Fruit fly (Drosophila melanogaster) whole organism, larva: ENCODE measurements around the gene Poxm.

Experiments used
- noc ChIP-seq: fragments of 200-800 bp; sonication (Bioruptor generic); optimal IDR thresholded peaks from 3 replicates; lab custom pipeline; 2019; ENCODE audit warnings: missing biosample characterization, mild to moderate bottlenecking, missing genetic modification characterization, moderate library complexity

Gene Poxm

DNA sequence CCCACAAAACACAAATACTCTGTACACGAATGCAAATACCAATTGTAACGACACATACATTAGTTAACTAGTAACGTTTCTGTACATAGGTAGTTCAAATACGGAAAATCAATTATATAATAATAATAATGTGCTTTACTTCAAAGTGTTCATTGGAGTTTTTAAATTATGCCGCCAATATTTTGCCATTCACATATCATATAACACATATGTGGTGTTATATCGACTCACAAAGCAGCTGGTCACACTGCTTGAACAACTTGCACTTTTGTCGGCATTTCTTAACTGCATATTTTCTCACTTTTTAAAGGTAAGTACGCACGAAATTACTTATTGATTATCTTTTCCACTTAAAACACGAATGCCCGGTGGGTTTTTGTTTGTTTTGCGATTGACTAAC is 10.6 kb upstream of the Poxm start, which contains the start of gene DppIII:
Gene DppIII (plus strand): TSS at position 227 of the 400 bp plus-strand sequence.
- no peak for TF ChIP-seq noc (tag; lab: Kevin White, UChicago)

dm6 chr3R:8343251-8343744 is 9.7 kb upstream of the Poxm start, which contains the start of the genes PNKP and COX7AL:
Gene PNKP, minus strand, starts transcription at chr3R:8343516.
Gene COX7AL, plus strand, starts transcription at chr3R:8343669.
- TF ChIP-seq noc (tag; lab: Kevin White, UChicago): no peak

DNA sequence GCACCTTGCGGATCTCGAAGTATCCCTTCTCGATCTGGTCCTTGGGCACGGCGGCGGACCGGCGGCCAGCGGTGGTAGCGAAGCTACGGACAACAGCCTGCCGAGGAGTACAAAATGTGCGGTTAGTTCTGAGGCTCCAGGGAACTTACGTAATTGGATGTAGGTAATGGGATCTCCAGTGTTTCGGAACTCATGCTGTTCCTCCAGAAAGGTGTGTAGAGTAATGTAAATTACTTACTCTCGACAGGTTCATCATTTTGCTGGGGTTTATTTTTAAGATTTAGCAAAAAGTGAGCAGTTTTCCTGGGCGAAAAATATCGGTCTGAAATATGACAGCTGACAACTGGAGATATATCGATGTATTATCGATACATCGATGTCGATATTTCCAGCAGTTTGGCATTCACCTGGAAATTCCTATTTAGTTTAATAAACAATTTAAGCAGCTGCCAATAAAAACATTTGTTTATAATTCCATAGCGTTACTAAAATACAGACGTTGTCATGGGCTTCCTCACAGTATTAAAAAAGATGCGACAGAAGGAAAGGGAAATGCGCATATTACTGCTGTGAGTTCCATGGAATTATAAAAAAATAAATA is 7.2 kb upstream of the Poxm start, which contains the start of the genes COX7A and Arl2:
Gene COX7A (minus strand): TSS at position 369 of the 601 bp plus-strand sequence.
Gene Arl2 (plus strand): TSS at position 426 of the 601 bp plus-strand sequence.
- peak; percentile 17 for TF ChIP-seq noc (tag; lab: Kevin White, UChicago)

- no peak for TF ChIP-seq noc (tag; lab: Kevin White, UChicago)
These were observed 2.5 kb upstream of the Poxm start for dm6 chr3R:8336012-8336567.

dm6 chr3R:8334982-8335381 is 1.4 kb upstream of the Poxm start:
- TF ChIP-seq noc (tag; lab: Kevin White, UChicago): no peak

dm6 chr3R:8334471-8334783 is 835 bp upstream of the Poxm start:
- TF ChIP-seq noc (tag; lab: Kevin White, UChicago): no peak

DNA sequence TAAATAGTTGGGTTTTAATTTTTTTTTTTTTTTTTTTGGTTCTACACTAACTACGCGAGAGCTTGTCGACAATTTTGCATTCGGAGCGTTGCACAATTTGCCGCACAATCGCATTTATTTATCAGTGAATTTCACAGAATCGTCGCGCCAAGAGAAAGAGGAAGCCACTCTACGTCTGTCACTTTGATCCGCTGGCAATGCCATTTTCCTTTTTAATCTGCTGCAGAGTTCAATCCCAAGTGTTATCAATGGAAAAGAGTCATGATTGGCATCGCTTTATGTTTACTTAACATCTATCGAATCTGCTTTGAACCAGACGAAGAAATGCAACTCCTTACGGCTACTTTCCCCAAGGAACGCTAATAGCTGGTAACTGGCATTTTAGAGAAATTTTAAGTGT is 4.0 kb downstream of the Poxm start:
- TF ChIP-seq noc (tag; lab: Kevin White, UChicago): no peak

- no peak for TF ChIP-seq noc (tag; lab: Kevin White, UChicago)
These were observed 5.4 kb downstream of the Poxm start for dm6 chr3R:8327967-8328789.

DNA sequence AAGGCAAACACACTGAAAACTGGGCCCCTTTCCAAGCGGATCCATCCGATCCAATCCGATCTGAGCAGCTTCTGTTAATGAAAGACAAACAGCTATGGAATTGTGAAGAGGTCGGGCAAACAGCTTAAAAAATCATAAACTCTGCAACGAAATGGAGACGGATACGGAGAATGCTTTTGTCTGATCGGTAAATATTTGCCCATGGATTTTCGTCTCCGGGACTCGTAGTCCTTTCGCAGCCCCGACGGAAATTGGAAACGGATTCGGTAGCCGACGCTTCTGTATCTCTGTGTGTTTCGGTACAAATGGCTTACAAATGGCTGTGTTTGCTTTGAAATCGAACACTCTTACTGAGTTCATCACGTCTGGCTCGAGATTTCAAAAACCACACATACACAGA is 6.7 kb downstream of the Poxm start:
- no peak for TF ChIP-seq noc (tag; lab: Kevin White, UChicago)

DNA sequence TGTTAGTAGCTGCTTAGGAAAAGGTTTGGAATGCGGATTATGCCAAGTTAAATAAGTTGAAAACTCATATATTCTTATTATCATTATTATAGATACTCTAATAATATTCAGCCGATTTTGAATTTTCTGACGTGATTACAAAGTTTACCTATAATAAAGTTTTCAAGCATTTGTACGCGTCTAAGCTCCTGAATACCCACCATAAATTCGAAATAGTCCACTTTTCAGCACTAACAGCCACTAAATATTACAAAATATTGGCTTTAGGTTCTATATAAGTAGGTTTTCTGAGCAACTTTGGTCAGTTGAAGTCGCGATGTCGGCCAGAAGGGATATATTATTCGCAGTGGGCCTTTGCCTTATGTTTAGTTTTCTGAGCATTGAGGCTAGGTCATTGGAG is 9.6 kb downstream of the Poxm start, which contains the start of gene CG7443:
Gene CG7443 (plus strand): TSS at position 301 of the 400 bp plus-strand sequence.
- TF ChIP-seq noc (tag; lab: Kevin White, UChicago): no peak

DNA sequence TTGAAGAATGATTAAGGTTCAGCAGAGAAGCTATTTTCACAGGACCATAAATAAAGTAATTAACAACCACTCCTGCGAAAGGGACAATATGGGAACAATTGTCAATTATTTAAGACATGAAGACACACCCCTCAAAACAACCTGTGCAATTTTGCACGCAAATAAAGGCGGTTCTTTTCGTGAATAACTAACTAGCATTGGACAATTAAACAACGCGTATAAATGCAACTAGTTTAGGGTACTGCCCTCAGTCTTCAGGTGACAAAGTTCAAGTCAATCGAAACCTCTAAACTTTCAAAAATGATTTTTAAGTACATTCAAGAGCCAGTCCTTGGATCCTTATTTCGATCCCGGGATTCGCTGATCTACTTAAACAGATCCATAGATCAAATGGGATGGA is 12.1 kb downstream of the Poxm start, which contains the start of gene Or85a:
Gene Or85a (plus strand): TSS at position 301 of the 400 bp plus-strand sequence.
- no peak for TF ChIP-seq noc (tag; lab: Kevin White, UChicago)

DNA sequence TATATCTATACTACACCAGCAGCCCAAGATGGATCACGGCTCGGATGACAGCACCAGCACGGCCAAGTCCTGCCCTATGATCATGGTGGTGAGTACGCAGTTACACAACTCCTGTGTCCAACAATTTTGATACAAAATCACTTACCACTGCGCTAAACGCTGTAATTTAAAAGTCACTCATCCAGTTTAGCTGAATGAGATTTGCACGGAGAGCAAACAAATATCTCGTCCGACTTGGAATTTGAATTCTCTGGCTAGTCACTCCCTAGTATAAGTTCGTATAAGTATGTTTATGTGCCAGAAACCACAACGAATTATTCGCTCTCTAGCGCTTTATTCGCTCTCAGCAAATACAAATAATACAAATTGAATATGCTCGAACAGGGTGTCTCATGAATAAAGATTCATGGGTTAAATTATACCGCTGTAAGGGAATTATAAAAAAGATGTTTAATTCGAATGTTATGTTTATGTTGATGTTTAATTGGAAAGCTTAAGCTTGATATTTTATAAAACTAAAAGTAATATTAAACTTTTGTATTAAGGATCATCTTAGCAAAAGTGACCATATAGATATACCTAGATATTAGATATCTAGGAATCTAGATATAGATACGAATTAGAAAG is 15.8 kb downstream of the Poxm start:
- no peak for TF ChIP-seq noc (tag; lab: Kevin White, UChicago)

dm6 chr3R:8317215-8317614 is 16.4 kb downstream of the Poxm start, which contains the start of gene Ctr1B:
Gene Ctr1B, plus strand, starts transcription at chr3R:8317612.
- peak; percentile 44 for TF ChIP-seq noc (tag; lab: Kevin White, UChicago)

DNA sequence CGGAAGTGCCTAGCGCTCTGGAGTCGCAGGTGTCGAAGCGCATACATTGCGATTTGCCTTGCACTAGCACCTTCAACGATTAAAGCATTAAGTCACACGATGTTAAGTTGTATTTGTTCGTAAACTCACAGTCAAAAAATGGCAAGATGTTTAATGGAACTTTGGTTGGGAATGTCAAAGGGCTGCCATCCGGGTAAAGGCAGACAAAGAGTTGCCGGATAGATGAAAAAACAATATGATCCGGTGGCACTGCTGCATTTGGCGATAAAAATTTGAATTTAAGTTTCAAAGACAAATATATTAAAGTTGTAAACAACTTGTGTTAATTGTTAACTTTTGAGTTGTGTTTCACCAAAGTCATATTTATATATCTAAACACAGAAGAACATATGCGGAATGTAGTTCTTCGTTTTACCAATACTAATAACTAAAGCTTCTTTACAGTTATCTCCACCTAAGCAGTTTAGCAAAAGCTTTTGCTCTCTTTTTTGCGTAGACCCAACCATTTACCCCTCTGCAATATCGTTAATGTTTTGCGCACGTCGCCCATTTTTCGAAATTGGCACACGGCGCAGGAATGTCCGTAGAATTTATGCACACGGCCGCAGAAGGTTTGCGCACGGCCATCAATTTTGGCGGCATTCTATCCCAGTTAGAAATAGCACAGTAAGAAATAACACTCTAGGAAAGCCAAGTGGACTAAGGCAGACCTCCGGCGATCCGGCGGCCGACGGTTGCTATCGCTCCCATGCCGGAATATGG is 17.1 kb downstream of the Poxm start, which contains the start of gene Coq2:
Gene Coq2 (minus strand): TSS at position 200 of the 762 bp plus-strand sequence.
- no peak for TF ChIP-seq noc (tag; lab: Kevin White, UChicago)

DNA sequence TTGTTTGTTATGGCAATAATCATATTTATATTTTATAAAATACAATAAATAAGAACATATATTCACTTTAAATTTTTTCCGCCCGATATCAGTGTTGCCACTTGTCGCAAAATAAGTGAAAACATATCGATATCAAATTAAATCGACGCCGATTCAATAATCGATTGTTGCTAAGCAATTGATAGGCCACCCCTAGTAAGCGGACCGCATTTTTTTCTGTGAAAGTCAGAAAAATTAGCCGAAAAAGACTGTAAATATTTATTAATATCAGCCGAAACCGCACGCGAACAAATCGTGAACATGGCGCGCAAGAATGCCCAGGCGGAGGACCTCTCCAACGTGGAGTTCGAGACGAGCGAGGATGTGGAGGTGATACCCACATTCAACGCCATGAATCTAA is 20.6 kb downstream of the Poxm start, which contains the start of gene CG7483:
Gene CG7483 (plus strand): TSS at position 171 of the 400 bp plus-strand sequence.
- TF ChIP-seq noc (tag; lab: Kevin White, UChicago): no peak
